Worm (Caenorhabditis elegans): ENCODE measurements around the gene srt-59.

DNA sequence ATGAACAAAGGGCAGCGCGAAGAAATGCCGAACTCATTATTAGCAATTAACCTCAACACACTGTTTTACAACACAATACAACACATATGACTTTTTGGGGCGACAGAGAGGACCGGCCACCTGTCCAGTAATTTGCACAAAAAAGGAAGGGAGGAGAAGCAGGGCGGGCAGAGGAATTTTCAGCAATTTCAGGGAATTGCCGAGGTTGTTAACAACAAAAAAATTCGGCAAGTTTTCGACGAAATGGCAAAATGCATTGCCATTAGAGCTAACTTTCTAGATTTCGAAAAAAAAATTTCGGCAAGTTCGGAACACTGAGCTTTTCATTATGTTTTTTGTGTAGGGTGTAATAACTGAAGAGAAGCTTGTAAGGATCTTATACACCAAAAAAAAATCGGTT is 37.5 kb downstream of the srt-59 start:
- no peak for TF ChIP-seq ama-1 (optimal IDR thresholded peaks at IDR 0.05)
- TF ChIP-seq ztf-4 (tag; optimal IDR thresholded peaks at IDR 0.05): no peak
- no peak for TF ChIP-seq snpc-4 (tag; optimal IDR thresholded peaks at IDR 0.05)
- TF ChIP-seq egl-27 (tag; optimal IDR thresholded peaks at IDR 0.05): no peak
- no peak for TF ChIP-seq nhr-11 (tag; optimal IDR thresholded peaks at IDR 0.05)
- TF ChIP-seq nhr-76 (tag; optimal IDR thresholded peaks at IDR 0.05): no peak
- TF ChIP-seq unc-62 (GFP tag; optimal IDR thresholded peaks at IDR 0.05): no peak
- TF ChIP-seq nhr-28 (tag; optimal IDR thresholded peaks at IDR 0.05): no peak
- TF ChIP-seq mdl-1 (tag; optimal IDR thresholded peaks at IDR 0.05): no peak
- TF ChIP-seq pqm-1 (tag; optimal IDR thresholded peaks at IDR 0.05): no peak
- TF ChIP-seq lin-39 (tag; optimal IDR thresholded peaks at IDR 0.05): no peak
- no peak for TF ChIP-seq nhr-77 (tag; optimal IDR thresholded peaks at IDR 0.05)

Measured in whole organism, L3 larva.